Worm (Caenorhabditis elegans): Measurements from ENCODE around the gene C02B8.12.
A peak's percentile ranks its signal among the peaks of the same experiment; 100 is the strongest.

DNA sequence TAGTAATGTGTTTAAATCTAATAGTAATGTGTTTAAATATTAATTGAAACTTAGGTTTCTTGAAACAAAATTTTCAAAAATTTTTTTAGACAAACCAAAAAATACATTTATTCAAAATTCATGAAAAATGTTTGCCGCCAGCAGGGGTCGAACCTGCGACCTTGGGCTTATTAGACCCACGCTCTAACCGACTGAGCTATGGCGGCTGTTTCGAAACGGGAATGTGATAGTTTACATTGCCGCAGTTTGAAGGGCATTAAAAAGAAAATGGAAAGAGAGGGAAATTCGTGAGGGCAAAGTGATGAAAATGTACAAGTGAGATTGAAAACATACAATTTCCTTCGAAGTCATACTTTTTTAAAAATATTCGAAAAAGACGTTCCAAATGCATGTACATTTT, 33.3 kb upstream of the C02B8.12 start:
- no peak for TF ChIP-seq pqm-1 (tag; optimal IDR thresholded peaks at IDR 0.05)
- TF ChIP-seq nhr-11 (tag; optimal IDR thresholded peaks at IDR 0.05) = no peak
- TF ChIP-seq lin-11 (tag; optimal IDR thresholded peaks at IDR 0.05) = no peak
- TF ChIP-seq hlh-13 (GFP tag; optimal IDR thresholded peaks at IDR 0.05) = no peak
- no peak for TF ChIP-seq unc-86 (tag; optimal IDR thresholded peaks at IDR 0.05)
- TF ChIP-seq nfya-1 (tag; optimal IDR thresholded peaks at IDR 0.05) = no peak
- TF ChIP-seq dmd-4 (tag; optimal IDR thresholded peaks at IDR 0.05; ENCODE audit: borderline replicate concordance) = no peak
- TF ChIP-seq ceh-9 (tag; optimal IDR thresholded peaks at IDR 0.05) = no peak
- no peak for TF ChIP-seq ztf-16 (tag; optimal IDR thresholded peaks at IDR 0.05)
- TF ChIP-seq ceh-45 (GFP tag; IDR thresholded peaks at IDR 0.05) = 0 out of 2 replicates have a peak, but pooled peaks have one; percentile 17
- no peak for TF ChIP-seq elt-4 (tag; optimal IDR thresholded peaks at IDR 0.05)

Measured in whole organism, late embryonic.